Worm (Caenorhabditis elegans) whole organism, midembryonic: ENCODE measurements around the gene ptp-4A2.

Source experiments
- T22C8.4 ChIP-seq: fragments of 200-800 bp; sonication (Bioruptor generic); IDR thresholded peaks from 2 replicates; pipeline ENCODE4 v1.3.6; 2022; ENCODE audit warnings: missing genetic modification characterization, missing compliant biosample characterization
- cog-1 ChIP-seq: sonication (generic microtip); optimal IDR thresholded peaks from 2 replicates; lab custom pipeline; 2016; ENCODE audit warnings: missing genetic modification characterization, missing compliant biosample characterization
- flt-1 ChIP-seq: fragments of 200-800 bp; sonication (Bioruptor generic); IDR thresholded peaks from 2 replicates; pipeline ENCODE4 v1.3.6; 2022; ENCODE audit warnings: missing genetic modification characterization, missing compliant biosample characterization
- klf-2 ChIP-seq: fragments of 200-800 bp; sonication (Bioruptor generic); conservative IDR thresholded peaks from 2 replicates; pipeline ENCODE4 v1.3.6; 2022; ENCODE audit warnings: missing genetic modification reagents, missing genetic modification characterization, missing compliant biosample characterization
- med-1 ChIP-seq: sonication (generic microtip); optimal IDR thresholded peaks from 2 replicates; lab custom pipeline; 2017; ENCODE audit warnings: missing genetic modification characterization, mild to moderate bottlenecking, missing compliant biosample characterization, antibody characterized with exemption, missing genetic modification reagents; ENCODE audit not compliant: insufficient read depth
- ref-1 ChIP-seq: fragments of 200-800 bp; sonication (Bioruptor generic); conservative IDR thresholded peaks from 2 replicates; pipeline ENCODE4 v1.3.6; 2022; ENCODE audit warnings: missing genetic modification reagents, missing genetic modification characterization, missing compliant biosample characterization
- tab-1 ChIP-seq: fragments of 200-800 bp; sonication (Bioruptor generic); IDR thresholded peaks from 2 replicates; pipeline ENCODE4 v1.3.6; 2022; ENCODE audit warnings: missing genetic modification characterization, missing compliant biosample characterization
- ztf-23 ChIP-seq: fragments of 200-800 bp; sonication (Bioruptor generic); IDR thresholded peaks from 2 replicates; pipeline ENCODE4 v1.3.6; 2022; ENCODE audit warnings: missing genetic modification reagents, missing genetic modification characterization, missing compliant biosample characterization
- ztf-29 ChIP-seq: fragments of 200-800 bp; sonication (Bioruptor generic); IDR thresholded peaks from 2 replicates; pipeline ENCODE4 v1.3.6; 2022; ENCODE audit warnings: missing genetic modification reagents, missing genetic modification characterization, missing compliant biosample characterization

ce11 chrX:3898255-3899177, 44.6 kb downstream of the ptp-4A2 start:
- TF ChIP-seq ztf-23 (GFP tag; lab: Robert Waterston, UW), result no peak
- no peak for TF ChIP-seq med-1
- TF ChIP-seq ref-1 (GFP tag; lab: Robert Waterston, UW), result no peak
- TF ChIP-seq cog-1 (tag; lab: Kevin White, UChicago), result no peak
- no peak for TF ChIP-seq ztf-29 (GFP tag; lab: Robert Waterston, UW)
- TF ChIP-seq klf-2 (GFP tag; lab: Robert Waterston, UW), result no peak
- no peak for TF ChIP-seq tab-1 (GFP tag; lab: Robert Waterston, UW)
- no peak for TF ChIP-seq flt-1 (GFP tag; lab: Robert Waterston, UW)
- no peak for TF ChIP-seq T22C8.4 (GFP tag; lab: Robert Waterston, UW)
